Fruit fly (Drosophila melanogaster) whole organism, embryonic: ENCODE results near the gene sff.

Experiments used
- C15 ChIP-seq: fragments of 200-800 bp; sonication (Bioruptor generic); IDR thresholded peaks from 3 replicates; pipeline ENCODE4 v1.3.6; 2022; ENCODE audit warnings: missing biosample characterization, missing genetic modification characterization
- CG10147 ChIP-seq: fragments of 200-800 bp; sonication (Bioruptor generic); optimal IDR thresholded peaks from 2 replicates; lab custom pipeline; 2019; ENCODE audit warnings: missing biosample characterization, mild to moderate bottlenecking, missing genetic modification characterization, moderate library complexity
- CG10209 ChIP-seq: fragments of 200-800 bp; sonication (Bioruptor generic); optimal IDR thresholded peaks from 3 replicates; lab custom pipeline; 2017; ENCODE audit warnings: missing biosample characterization, mild to moderate bottlenecking, missing genetic modification characterization, missing genetic modification reagents
- CG10321 ChIP-seq: fragments of 200-800 bp; sonication (Bioruptor generic); IDR thresholded peaks from 2 replicates; pipeline ENCODE4 v1.3.6; 2022; ENCODE audit warnings: missing biosample characterization, missing genetic modification characterization
- CG10366 ChIP-seq: fragments of 200-800 bp; sonication (Bioruptor generic); IDR thresholded peaks from 2 replicates; pipeline ENCODE4 v1.3.6; 2022; ENCODE audit warnings: missing biosample characterization, missing genetic modification characterization
- CG11504 ChIP-seq: fragments of 200-800 bp; sonication (Bioruptor generic); optimal IDR thresholded peaks from 3 replicates; lab custom pipeline; 2019; ENCODE audit warnings: missing biosample characterization, mild to moderate bottlenecking, missing genetic modification characterization, moderate library complexity
- CG12219 ChIP-seq: fragments of 200-800 bp; sonication (Bioruptor generic); optimal IDR thresholded peaks from 3 replicates; lab custom pipeline; 2018; ENCODE audit warnings: missing biosample characterization, mild to moderate bottlenecking, missing genetic modification characterization
- CG12299 ChIP-seq: fragments of 200-800 bp; sonication (Bioruptor generic); optimal IDR thresholded peaks from 2 replicates; lab custom pipeline; 2018; ENCODE audit warnings: missing biosample characterization, mild to moderate bottlenecking, missing genetic modification characterization
- CG1602 ChIP-seq: fragments of 200-800 bp; sonication (Bioruptor generic); optimal IDR thresholded peaks from 3 replicates; lab custom pipeline; 2016; ENCODE audit warnings: missing biosample characterization, missing genetic modification characterization
- CG17912 ChIP-seq: fragments of 200-800 bp; sonication (Bioruptor generic); optimal IDR thresholded peaks from 2 replicates; lab custom pipeline; 2018; ENCODE audit warnings: missing biosample characterization, mild to moderate bottlenecking, missing genetic modification characterization
- CG1792 ChIP-seq: fragments of 200-800 bp; sonication (Bioruptor generic); optimal IDR thresholded peaks from 2 replicates; lab custom pipeline; 2016; ENCODE audit warnings: missing biosample characterization, missing genetic modification characterization
- CG2678 ChIP-seq: fragments of 200-800 bp; sonication (Bioruptor generic); optimal IDR thresholded peaks from 3 replicates; lab custom pipeline; 2019; ENCODE audit warnings: missing biosample characterization, mild to moderate bottlenecking, missing genetic modification characterization, moderate library complexity
- CG2889 ChIP-seq: fragments of 200-800 bp; sonication (Bioruptor generic); IDR thresholded peaks from 3 replicates; pipeline ENCODE4 v1.3.6; 2022; ENCODE audit warnings: missing biosample characterization, missing genetic modification characterization
- CG3065 ChIP-seq: fragments of 200-800 bp; sonication (Bioruptor generic); optimal IDR thresholded peaks from 2 replicates; lab custom pipeline; 2016; ENCODE audit warnings: missing biosample characterization, missing genetic modification characterization
- CG32767 ChIP-seq: fragments of 200-800 bp; sonication (Bioruptor generic); IDR thresholded peaks from 2 replicates; pipeline ENCODE4 v1.3.6; 2022; ENCODE audit warnings: missing biosample characterization, missing genetic modification characterization
- CG32772 ChIP-seq: fragments of 200-800 bp; sonication (Bioruptor generic); IDR thresholded peaks from 2 replicates; pipeline ENCODE4 v1.3.6; 2022; ENCODE audit warnings: missing biosample characterization, missing genetic modification characterization
- CG3407 ChIP-seq: fragments of 200-800 bp; sonication (Bioruptor generic); optimal IDR thresholded peaks from 2 replicates; lab custom pipeline; 2018; ENCODE audit warnings: missing biosample characterization, mild to moderate bottlenecking, missing genetic modification characterization
- CG42726 ChIP-seq: fragments of 200-800 bp; sonication (Bioruptor generic); IDR thresholded peaks from 2 replicates; pipeline ENCODE4 v1.3.6; 2022; ENCODE audit warnings: missing biosample characterization, missing genetic modification characterization; ENCODE audit not compliant: partially characterized antibody
- CG6654 ChIP-seq: fragments of 200-800 bp; sonication (Bioruptor generic); optimal IDR thresholded peaks from 2 replicates; lab custom pipeline; 2017; ENCODE audit warnings: missing biosample characterization, mild to moderate bottlenecking, missing genetic modification characterization
- CG6813 ChIP-seq: fragments of 200-800 bp; sonication (Bioruptor generic); optimal IDR thresholded peaks from 2 replicates; lab custom pipeline; 2017; ENCODE audit warnings: missing biosample characterization, missing genetic modification characterization, mild to moderate bottlenecking, moderate library complexity, missing genetic modification reagents
- CG8281 ChIP-seq: fragments of 200-800 bp; sonication (Bioruptor generic); optimal IDR thresholded peaks from 2 replicates; lab custom pipeline; 2018; ENCODE audit warnings: missing biosample characterization, mild to moderate bottlenecking, missing genetic modification characterization, moderate library complexity
- CHES-1-like ChIP-seq: fragments of 200-800 bp; sonication (Bioruptor generic); optimal IDR thresholded peaks from 2 replicates; lab custom pipeline; 2016; ENCODE audit warnings: missing biosample characterization, missing genetic modification characterization
- Dp ChIP-seq: fragments of 200-800 bp; sonication (Bioruptor generic); optimal IDR thresholded peaks from 2 replicates; lab custom pipeline; 2018; ENCODE audit warnings: missing biosample characterization, mild to moderate bottlenecking, missing genetic modification characterization, moderate library complexity
- Ets97D ChIP-seq: fragments of 200-800 bp; sonication (Bioruptor generic); optimal IDR thresholded peaks from 3 replicates; lab custom pipeline; 2016; ENCODE audit warnings: missing biosample characterization, missing genetic modification characterization
- H15 ChIP-seq: fragments of 200-800 bp; sonication (Bioruptor generic); IDR thresholded peaks from 3 replicates; pipeline ENCODE4 v1.3.6; 2022; ENCODE audit warnings: missing biosample characterization, missing genetic modification characterization
- HLHmδ ChIP-seq: fragments of 200-800 bp; sonication (Bioruptor generic); optimal IDR thresholded peaks from 2 replicates; lab custom pipeline; 2018; ENCODE audit warnings: missing biosample characterization, mild to moderate bottlenecking, missing genetic modification characterization, moderate library complexity
- Hr39 ChIP-seq: fragments of >200 bp; optimal IDR thresholded peaks from 2 replicates; lab custom pipeline; 2017
- Lim3 ChIP-seq: fragments of 200-800 bp; sonication (Bioruptor generic); IDR thresholded peaks from 2 replicates; pipeline ENCODE4 v1.3.6; 2022; ENCODE audit warnings: missing biosample characterization, missing genetic modification characterization
- Optix ChIP-seq: fragments of 200-800 bp; sonication (Bioruptor generic); IDR thresholded peaks from 3 replicates; pipeline ENCODE4 v1.3.6; 2022; ENCODE audit warnings: missing biosample characterization, missing genetic modification characterization
- Sox102F ChIP-seq: fragments of 200-800 bp; sonication (Bioruptor generic); optimal IDR thresholded peaks from 2 replicates; lab custom pipeline; 2018; ENCODE audit warnings: missing biosample characterization, mild to moderate bottlenecking, missing genetic modification characterization, moderate library complexity
- Trl ChIP-seq, 3 experiments: fragments of >200 bp in 2 of 3; fragments of 200-800 bp in 1 of 3; sonication (Bioruptor generic) in 1 of 3; optimal IDR thresholded peaks; 2 replicates in 1 of 3; 3 replicates in 2 of 3; lab custom pipeline; 2016 to 2017; ENCODE audit warnings: missing biosample characterization in 1 of 3, missing genetic modification characterization in 1 of 3
- ap ChIP-seq: fragments of 200-800 bp; sonication (Bioruptor generic); IDR thresholded peaks from 2 replicates; pipeline ENCODE4 v1.3.6; 2022; ENCODE audit warnings: missing biosample characterization, missing genetic modification characterization
- bbx ChIP-seq: fragments of 200-800 bp; sonication (Bioruptor generic); IDR thresholded peaks from 2 replicates; pipeline ENCODE4 v1.3.6; 2022; ENCODE audit warnings: missing biosample characterization, missing genetic modification characterization; ENCODE audit not compliant: partially characterized antibody
- ci ChIP-seq: fragments of 200-800 bp; sonication (Bioruptor generic); IDR thresholded peaks from 3 replicates; pipeline ENCODE4 v1.3.6; 2022; ENCODE audit warnings: missing biosample characterization, missing genetic modification characterization
- croc ChIP-seq: fragments of 200-800 bp; sonication (Bioruptor generic); conservative IDR thresholded peaks from 3 replicates; pipeline ENCODE4 v1.3.6; 2022; ENCODE audit warnings: missing biosample characterization, missing genetic modification characterization
- dm ChIP-seq: fragments of 200-800 bp; sonication (Bioruptor generic); optimal IDR thresholded peaks from 3 replicates; lab custom pipeline; 2016; ENCODE audit warnings: missing biosample characterization, missing genetic modification characterization
- dmrt11E ChIP-seq: fragments of 200-800 bp; sonication (Bioruptor generic); optimal IDR thresholded peaks from 3 replicates; lab custom pipeline; 2018; ENCODE audit warnings: missing biosample characterization, mild to moderate bottlenecking, missing genetic modification characterization, moderate library complexity
- eve ChIP-seq, 2 experiments: fragments of >200 bp; optimal IDR thresholded peaks; 2 replicates each; lab custom pipeline; 2017; ENCODE audit warnings: missing biosample characterization in 2 of 2, missing genetic modification characterization in 2 of 2
- fd64A ChIP-seq: fragments of 200-800 bp; sonication (Bioruptor generic); optimal IDR thresholded peaks from 3 replicates; lab custom pipeline; 2018; ENCODE audit warnings: missing biosample characterization, mild to moderate bottlenecking, missing genetic modification characterization
- grn ChIP-seq: fragments of 200-800 bp; sonication (Bioruptor generic); optimal IDR thresholded peaks from 3 replicates; lab custom pipeline; 2017; ENCODE audit warnings: missing biosample characterization, missing genetic modification characterization
- gt ChIP-seq: fragments of 200-800 bp; sonication (Bioruptor generic); IDR thresholded peaks from 2 replicates; pipeline ENCODE4 v1.3.6; 2022; ENCODE audit warnings: missing biosample characterization, missing genetic modification characterization
- insv ChIP-seq, 2 experiments: fragments of 200-800 bp; sonication (Bioruptor generic); optimal IDR thresholded peaks; 3 replicates each; lab custom pipeline; 2016 to 2018; ENCODE audit warnings: missing biosample characterization in 2 of 2, missing genetic modification characterization in 2 of 2
- oc ChIP-seq: fragments of 200-800 bp; sonication (Bioruptor generic); optimal IDR thresholded peaks from 2 replicates; lab custom pipeline; 2018; ENCODE audit warnings: missing biosample characterization, mild to moderate bottlenecking, missing genetic modification characterization, moderate library complexity
- onecut ChIP-seq: fragments of 200-800 bp; sonication (Bioruptor generic); IDR thresholded peaks from 2 replicates; pipeline ENCODE4 v1.3.6; 2022; ENCODE audit warnings: missing biosample characterization, missing genetic modification characterization
- org-1 ChIP-seq: fragments of 200-800 bp; sonication (Bioruptor generic); optimal IDR thresholded peaks from 2 replicates; lab custom pipeline; 2017; ENCODE audit warnings: missing biosample characterization, missing genetic modification characterization
- pan ChIP-seq, 4 experiments: fragments of >200 bp in 3 of 4; fragments of 200-800 bp in 1 of 4; sonication (Bioruptor generic) in 1 of 4; optimal IDR thresholded peaks in 3 of 4; IDR thresholded peaks in 1 of 4; 2 replicates each; pipeline versions ENCODE4 v1.3.6 to Lab custom; 2017 to 2022; ENCODE audit warnings: missing biosample characterization in 2 of 4, missing genetic modification characterization in 2 of 4, mixed read lengths in 1 of 4
- pros ChIP-seq: fragments of 200-800 bp; sonication (Bioruptor generic); optimal IDR thresholded peaks from 3 replicates; lab custom pipeline; 2019; ENCODE audit warnings: missing biosample characterization, mild to moderate bottlenecking, missing genetic modification characterization, moderate library complexity
- sd ChIP-seq: fragments of 200-800 bp; sonication (Bioruptor generic); optimal IDR thresholded peaks from 3 replicates; lab custom pipeline; 2018; ENCODE audit warnings: missing biosample characterization, mild to moderate bottlenecking, missing genetic modification characterization, moderate library complexity
- ssp ChIP-seq: fragments of 200-800 bp; sonication (Bioruptor generic); IDR thresholded peaks from 2 replicates; pipeline ENCODE4 v1.3.6; 2022; ENCODE audit warnings: missing biosample characterization, missing genetic modification characterization
- yki ChIP-seq: fragments of >200 bp; optimal IDR thresholded peaks from 3 replicates; lab custom pipeline; 2018

sff gene

DNA sequence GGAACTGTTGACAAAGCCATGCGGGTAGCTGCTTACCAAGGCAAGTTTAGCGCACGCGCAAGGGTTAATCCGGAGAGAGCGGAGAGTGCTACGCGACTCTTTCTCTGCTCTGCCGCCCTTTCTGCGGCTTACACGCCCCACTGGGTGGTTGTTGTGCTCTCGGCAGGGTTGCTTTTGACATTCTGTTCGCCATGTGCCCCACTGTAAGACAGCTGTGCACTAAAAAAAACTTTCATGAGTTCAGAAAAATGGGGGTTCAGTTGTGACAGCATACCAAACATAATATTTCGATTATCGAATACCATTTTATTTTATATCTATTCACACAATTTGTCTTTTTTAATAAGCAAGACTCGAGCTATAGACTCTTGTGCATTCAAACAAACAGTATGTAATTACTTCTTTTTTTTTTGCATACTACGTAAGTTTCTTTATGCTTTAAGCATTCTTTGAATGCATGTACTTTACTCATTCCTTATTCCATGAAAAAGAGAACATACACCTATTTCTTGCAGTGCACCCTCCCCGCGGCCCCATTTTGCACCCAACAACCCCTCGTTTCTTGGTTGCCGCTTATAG lies 3.5 kb downstream of the sff start (continued):
- peak; percentile 54 to 61 for TF ChIP-seq Trl (optimal IDR thresholded peaks at IDR 0.05; lab: Kevin White, UChicago)
- TF ChIP-seq Trl (GFP tag; optimal IDR thresholded peaks at IDR 0.05; lab: Kevin White, UChicago) = no peak
- TF ChIP-seq HLHmδ = no peak
- peak; percentile 81 for TF ChIP-seq CG2678 (tag; lab: Kevin White, UChicago)
- peak; percentile 1 for TF ChIP-seq pros
- TF ChIP-seq Dp = no peak
- peak; percentile 8 for TF ChIP-seq CG8281
- TF ChIP-seq CG10209 = peak; percentile 44
- no peak for TF ChIP-seq gt
- TF ChIP-seq H15 = no peak
- TF ChIP-seq croc (GFP tag; lab: Robert Waterston, UW) = no peak
- TF ChIP-seq yki (lab: Kevin White, UChicago) = no peak
- no peak for TF ChIP-seq CG10321 (GFP tag; lab: Robert Waterston, UW)
- TF ChIP-seq CG32772 (GFP tag; lab: Robert Waterston, UW) = no peak
- peak; percentile 45 for TF ChIP-seq CG12299 (tag; lab: Kevin White, UChicago)
- TF ChIP-seq CG2889 (GFP tag; lab: Robert Waterston, UW) = no peak
- TF ChIP-seq CG6654 (GFP tag; lab: Kevin White, UChicago) = no peak
- no peak for TF ChIP-seq grn (GFP tag; lab: Kevin White, UChicago)
- no peak for TF ChIP-seq bbx
- no peak for TF ChIP-seq CG1602 (GFP tag; lab: Kevin White, UChicago)
- TF ChIP-seq Hr39 (lab: Kevin White, UChicago) = no peak
- no peak for TF ChIP-seq CG3065
- TF ChIP-seq Optix (GFP tag; lab: Robert Waterston, UW) = no peak
- no peak for TF ChIP-seq ap (GFP tag; lab: Robert Waterston, UW)
- no peak for TF ChIP-seq oc (tag; lab: Kevin White, UChicago)
- TF ChIP-seq CG12219 (GFP tag; lab: Kevin White, UChicago) = no peak
- TF ChIP-seq ssp (GFP tag; lab: Robert Waterston, UW) = no peak
- TF ChIP-seq CG1792 (GFP tag; lab: Kevin White, UChicago) = no peak
- no peak for TF ChIP-seq C15 (GFP tag; lab: Robert Waterston, UW)
- TF ChIP-seq CG6813 = peak; percentile 45
- TF ChIP-seq CG10147 (GFP tag; lab: Kevin White, UChicago) = peak; percentile 65
- TF ChIP-seq eve (GFP tag; optimal IDR thresholded peaks at IDR 0.05; lab: Kevin White, UChicago) = peak in 1 of 2 experiments; percentile 84
- no peak for TF ChIP-seq CHES-1-like (GFP tag; lab: Kevin White, UChicago)
- no peak for TF ChIP-seq CG17912 (GFP tag; lab: Kevin White, UChicago)
- TF ChIP-seq fd64A (GFP tag; lab: Kevin White, UChicago) = no peak
- peak in 1 of 2 experiments; percentile 1 for TF ChIP-seq insv (GFP tag; optimal IDR thresholded peaks at IDR 0.05; lab: Kevin White, UChicago)
- no peak for TF ChIP-seq sd (tag; lab: Kevin White, UChicago)
- no peak for TF ChIP-seq CG32767
- peak; percentile 76 for TF ChIP-seq CG11504 (tag; lab: Kevin White, UChicago)
- 0 out of 2 replicates have a peak, but pooled peaks have one; percentile 9 for TF ChIP-seq CG10366 (GFP tag; lab: Robert Waterston, UW)
- no peak for TF ChIP-seq Ets97D (GFP tag; lab: Kevin White, UChicago)
- no peak for TF ChIP-seq pan (optimal IDR thresholded peaks at IDR 0.05; lab: Kevin White, UChicago)
- peak in 1 of 2 experiments; percentile 21 for TF ChIP-seq pan (GFP tag; optimal IDR thresholded peaks at IDR 0.05 in 1 of 2, IDR thresholded peaks at IDR 0.05 in 1 of 2)
- TF ChIP-seq Lim3 = no peak
- TF ChIP-seq dmrt11E (tag; lab: Kevin White, UChicago) = no peak
- no peak for TF ChIP-seq ci (GFP tag; lab: Robert Waterston, UW)
- no peak for TF ChIP-seq CG42726 (GFP tag; lab: Robert Waterston, UW)
- no peak for TF ChIP-seq onecut (GFP tag; lab: Robert Waterston, UW)
- TF ChIP-seq CG3407 (GFP tag; lab: Kevin White, UChicago) = no peak
- peak; percentile 50 for TF ChIP-seq org-1 (GFP tag; lab: Kevin White, UChicago)
- TF ChIP-seq dm (GFP tag; lab: Kevin White, UChicago) = no peak
- TF ChIP-seq Sox102F (GFP tag; lab: Kevin White, UChicago) = peak; percentile 39
